Worm (Caenorhabditis elegans) whole organism, L2 larva: Measurements from ENCODE around the gene col-38.

Experiments used
- ZK546.5 ChIP-seq: sonication (generic microtip); optimal IDR thresholded peaks from 2 replicates; lab custom pipeline; 2017; ENCODE audit warnings: missing biosample characterization, missing genetic modification characterization
- ceh-16 ChIP-seq: fragments of 150-350 bp; optimal IDR thresholded peaks from 2 replicates; lab custom pipeline; 2014; ENCODE audit warnings: missing biosample characterization, missing genetic modification characterization
- nhr-129 ChIP-seq: fragments of 150-350 bp; optimal IDR thresholded peaks from 2 replicates; lab custom pipeline; 2014; ENCODE audit warnings: missing biosample characterization, missing genetic modification characterization
- snpc-4 ChIP-seq: fragments of 150-350 bp; optimal IDR thresholded peaks from 2 replicates; lab custom pipeline; 2014; ENCODE audit warnings: missing biosample characterization, missing genetic modification characterization
- unc-39 ChIP-seq: fragments of 150-350 bp; optimal IDR thresholded peaks from 2 replicates; lab custom pipeline; 2014; ENCODE audit warnings: missing biosample characterization, missing genetic modification characterization
- zag-1 ChIP-seq: fragments of 150-350 bp; optimal IDR thresholded peaks from 2 replicates; lab custom pipeline; 2014; ENCODE audit warnings: missing biosample characterization, missing genetic modification characterization
- ztf-11 ChIP-seq: sonication (generic microtip); optimal IDR thresholded peaks from 2 replicates; lab custom pipeline; 2017; ENCODE audit warnings: missing biosample characterization, missing genetic modification characterization

DNA sequence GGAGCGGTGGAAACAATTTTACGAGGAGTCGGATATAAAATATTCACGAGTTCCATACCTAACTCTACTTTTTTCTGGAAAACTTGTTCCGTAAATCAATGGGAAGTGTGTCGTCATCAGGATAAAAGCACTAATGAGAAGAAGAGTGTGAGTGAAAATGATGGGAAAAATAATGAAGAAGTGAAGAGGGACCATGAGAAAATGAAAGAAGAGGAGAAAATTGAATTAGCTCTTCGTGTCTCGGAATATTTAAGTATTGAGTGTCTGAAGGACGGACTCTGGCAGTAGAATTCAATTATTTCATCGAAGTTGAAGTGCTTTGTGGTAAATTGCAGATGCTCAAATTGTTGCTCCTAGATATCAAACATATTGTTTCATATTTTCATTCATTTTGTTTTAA is 20.3 kb upstream of the col-38 start:
- no peak for TF ChIP-seq nhr-129
- no peak for TF ChIP-seq ceh-16 (tag; lab: Kevin White, UChicago)
- TF ChIP-seq ZK546.5 (tag; lab: Kevin White, UChicago): no peak
- no peak for TF ChIP-seq ztf-11
- no peak for TF ChIP-seq snpc-4
- peak; percentile 40 for TF ChIP-seq zag-1
- no peak for TF ChIP-seq unc-39
